Fruit fly (Drosophila melanogaster) whole organism, embryonic: ENCODE measurements around the gene CG43338.

Experiments
- Antp ChIP-seq: fragments of 200-800 bp; sonication (Bioruptor generic); optimal IDR thresholded peaks from 3 replicates; lab custom pipeline; 2016; ENCODE audit warnings: missing biosample characterization, missing genetic modification characterization
- Asciz ChIP-seq: fragments of 200-800 bp; sonication (Bioruptor generic); optimal IDR thresholded peaks from 2 replicates; lab custom pipeline; 2017; ENCODE audit warnings: missing biosample characterization, mild to moderate bottlenecking, missing genetic modification characterization, missing genetic modification reagents
- BEAF-32 ChIP-seq: fragments of 200-800 bp; sonication (Bioruptor generic); optimal IDR thresholded peaks from 3 replicates; lab custom pipeline; 2017; ENCODE audit warnings: missing biosample characterization, missing genetic modification characterization, mild to moderate bottlenecking, moderate library complexity, missing genetic modification reagents
- BtbVII ChIP-seq: fragments of 200-800 bp; sonication (Bioruptor generic); optimal IDR thresholded peaks from 3 replicates; lab custom pipeline; 2017; ENCODE audit warnings: missing biosample characterization, mild to moderate bottlenecking, missing genetic modification characterization
- CG1024 ChIP-seq: fragments of 200-800 bp; sonication (Bioruptor generic); IDR thresholded peaks from 2 replicates; pipeline ENCODE4 v1.3.6; 2022; ENCODE audit warnings: missing biosample characterization, missing genetic modification characterization
- CG10366 ChIP-seq: fragments of 200-800 bp; sonication (Bioruptor generic); IDR thresholded peaks from 2 replicates; pipeline ENCODE4 v1.3.6; 2022; ENCODE audit warnings: missing biosample characterization, missing genetic modification characterization
- CG10979 ChIP-seq: fragments of 200-800 bp; sonication (Bioruptor generic); optimal IDR thresholded peaks from 2 replicates; lab custom pipeline; 2018; ENCODE audit warnings: missing biosample characterization, mild to moderate bottlenecking, missing genetic modification characterization, moderate library complexity
- CG12219 ChIP-seq: fragments of 200-800 bp; sonication (Bioruptor generic); optimal IDR thresholded peaks from 3 replicates; lab custom pipeline; 2018; ENCODE audit warnings: missing biosample characterization, mild to moderate bottlenecking, missing genetic modification characterization
- CG12391 ChIP-seq: fragments of 200-800 bp; sonication (Bioruptor generic); optimal IDR thresholded peaks from 3 replicates; lab custom pipeline; 2018; ENCODE audit warnings: missing biosample characterization, mild to moderate bottlenecking, missing genetic modification characterization, moderate library complexity
- CG15073 ChIP-seq: fragments of 200-800 bp; sonication (Bioruptor generic); optimal IDR thresholded peaks from 2 replicates; lab custom pipeline; 2016; ENCODE audit warnings: missing biosample characterization, missing genetic modification characterization
- CG1529 ChIP-seq: fragments of 200-800 bp; sonication (Bioruptor generic); optimal IDR thresholded peaks from 3 replicates; lab custom pipeline; 2018; ENCODE audit warnings: missing biosample characterization, missing genetic modification characterization
- CG16863 ChIP-seq: fragments of 200-800 bp; sonication (Bioruptor generic); optimal IDR thresholded peaks from 3 replicates; lab custom pipeline; 2016; ENCODE audit warnings: missing biosample characterization, missing genetic modification characterization
- CG30403 ChIP-seq: fragments of 200-800 bp; sonication (Bioruptor generic); optimal IDR thresholded peaks from 3 replicates; lab custom pipeline; 2016; ENCODE audit warnings: missing biosample characterization, missing genetic modification characterization
- CG31441 ChIP-seq: fragments of 200-800 bp; sonication (Bioruptor generic); IDR thresholded peaks from 2 replicates; pipeline ENCODE4 v1.3.6; 2022; ENCODE audit warnings: missing biosample characterization, missing genetic modification characterization
- CG43689 ChIP-seq: fragments of 200-800 bp; sonication (Bioruptor generic); IDR thresholded peaks from 2 replicates; pipeline ENCODE4 v1.3.6; 2022; ENCODE audit warnings: missing biosample characterization, missing genetic modification characterization
- CG7556 ChIP-seq: fragments of 200-800 bp; sonication (Bioruptor generic); optimal IDR thresholded peaks from 2 replicates; lab custom pipeline; 2017; ENCODE audit warnings: missing biosample characterization, mild to moderate bottlenecking, missing genetic modification characterization
- CG7928 ChIP-seq: fragments of 200-800 bp; sonication (Bioruptor generic); optimal IDR thresholded peaks from 2 replicates; lab custom pipeline; 2017; ENCODE audit warnings: missing biosample characterization, mild to moderate bottlenecking, missing genetic modification characterization
- CG9609 ChIP-seq: fragments of 200-800 bp; sonication (Bioruptor generic); optimal IDR thresholded peaks from 3 replicates; lab custom pipeline; 2016; ENCODE audit warnings: missing biosample characterization, missing genetic modification characterization
- CG9876 ChIP-seq: fragments of 200-800 bp; sonication (Bioruptor generic); optimal IDR thresholded peaks from 2 replicates; lab custom pipeline; 2016; ENCODE audit warnings: missing biosample characterization, missing genetic modification characterization
- ERR ChIP-seq: fragments of 200-800 bp; sonication (Bioruptor generic); optimal IDR thresholded peaks from 2 replicates; lab custom pipeline; 2016; ENCODE audit warnings: missing biosample characterization, missing genetic modification characterization
- Elba2 ChIP-seq: fragments of 200-800 bp; sonication (Bioruptor generic); optimal IDR thresholded peaks from 3 replicates; lab custom pipeline; 2016; ENCODE audit warnings: missing biosample characterization, missing genetic modification characterization
- HLH3B ChIP-seq: fragments of 200-800 bp; sonication (Bioruptor generic); IDR thresholded peaks from 2 replicates; pipeline ENCODE4 v1.3.6; 2022; ENCODE audit warnings: missing biosample characterization, missing genetic modification characterization
- Hmr ChIP-seq: fragments of 200-800 bp; sonication (Bioruptor generic); optimal IDR thresholded peaks from 3 replicates; lab custom pipeline; 2017; ENCODE audit warnings: mild to moderate bottlenecking, missing biosample characterization, missing genetic modification reagents, missing genetic modification characterization
- Hr3 ChIP-seq: fragments of 200-800 bp; sonication (Bioruptor generic); optimal IDR thresholded peaks from 3 replicates; lab custom pipeline; 2016; ENCODE audit warnings: missing biosample characterization, missing genetic modification characterization
- Hsf ChIP-seq: fragments of 200-800 bp; sonication (Bioruptor generic); optimal IDR thresholded peaks from 3 replicates; lab custom pipeline; 2016; ENCODE audit warnings: missing biosample characterization, missing genetic modification characterization
- Lpt ChIP-seq: fragments of >200 bp; optimal IDR thresholded peaks from 2 replicates; lab custom pipeline; 2018; ENCODE audit warnings: missing biosample characterization, missing genetic modification characterization
- Mes4 ChIP-seq: fragments of 200-800 bp; sonication (Bioruptor generic); optimal IDR thresholded peaks from 2 replicates; lab custom pipeline; 2016; ENCODE audit warnings: missing biosample characterization, missing genetic modification characterization
- Optix ChIP-seq: fragments of 200-800 bp; sonication (Bioruptor generic); IDR thresholded peaks from 3 replicates; pipeline ENCODE4 v1.3.6; 2022; ENCODE audit warnings: missing biosample characterization, missing genetic modification characterization
- Ravus ChIP-seq: fragments of 200-800 bp; sonication (Bioruptor generic); IDR thresholded peaks from 2 replicates; pipeline ENCODE4 v1.3.6; 2022; ENCODE audit warnings: missing biosample characterization, missing genetic modification characterization
- Sox102F ChIP-seq: fragments of 200-800 bp; sonication (Bioruptor generic); optimal IDR thresholded peaks from 2 replicates; lab custom pipeline; 2018; ENCODE audit warnings: missing biosample characterization, mild to moderate bottlenecking, missing genetic modification characterization, moderate library complexity
- az2 ChIP-seq: fragments of 200-800 bp; sonication (Bioruptor generic); optimal IDR thresholded peaks from 3 replicates; lab custom pipeline; 2016; ENCODE audit warnings: missing biosample characterization, missing genetic modification characterization
- chn ChIP-seq: fragments of 200-800 bp; sonication (Bioruptor generic); optimal IDR thresholded peaks from 2 replicates; lab custom pipeline; 2016; ENCODE audit warnings: missing biosample characterization, missing genetic modification characterization
- dm ChIP-seq: fragments of 200-800 bp; sonication (Bioruptor generic); optimal IDR thresholded peaks from 3 replicates; lab custom pipeline; 2016; ENCODE audit warnings: missing biosample characterization, missing genetic modification characterization
- dmrt99B ChIP-seq: fragments of 200-800 bp; sonication (Bioruptor generic); optimal IDR thresholded peaks from 2 replicates; lab custom pipeline; 2018; ENCODE audit warnings: missing biosample characterization, mild to moderate bottlenecking, missing genetic modification characterization, moderate library complexity
- en ChIP-seq: fragments of 200-800 bp; sonication (Bioruptor generic); optimal IDR thresholded peaks from 2 replicates; lab custom pipeline; 2016; ENCODE audit warnings: missing biosample characterization, missing genetic modification characterization
- fd102C ChIP-seq: fragments of 200-800 bp; sonication (Bioruptor generic); optimal IDR thresholded peaks from 2 replicates; lab custom pipeline; 2018; ENCODE audit warnings: missing biosample characterization, mild to moderate bottlenecking, missing genetic modification characterization, moderate library complexity
- fd64A ChIP-seq: fragments of 200-800 bp; sonication (Bioruptor generic); optimal IDR thresholded peaks from 3 replicates; lab custom pipeline; 2018; ENCODE audit warnings: missing biosample characterization, mild to moderate bottlenecking, missing genetic modification characterization
- grau ChIP-seq: fragments of 200-800 bp; optimal IDR thresholded peaks from 3 replicates; lab custom pipeline; 2019; ENCODE audit warnings: missing biosample characterization, mild to moderate bottlenecking, missing genetic modification characterization, moderate library complexity
- ken ChIP-seq: fragments of 200-800 bp; sonication (Bioruptor generic); IDR thresholded peaks from 3 replicates; pipeline ENCODE4 v1.3.6; 2022; ENCODE audit warnings: missing biosample characterization, missing genetic modification characterization
- lola ChIP-seq, 3 experiments: fragments of >200 bp in 2 of 3; fragments of 200-800 bp in 1 of 3; sonication (Bioruptor generic) in 1 of 3; optimal IDR thresholded peaks; 2 replicates each; lab custom pipeline; 2017 to 2019; ENCODE audit warnings: missing biosample characterization in 3 of 3, missing genetic modification characterization in 3 of 3, mild to moderate bottlenecking in 1 of 3, moderate library complexity in 1 of 3
- mam ChIP-seq: fragments of 200-800 bp; sonication (Bioruptor generic); optimal IDR thresholded peaks from 3 replicates; lab custom pipeline; 2016; ENCODE audit warnings: missing biosample characterization, missing genetic modification characterization
- nmo ChIP-seq: fragments of 200-800 bp; sonication (Bioruptor generic); optimal IDR thresholded peaks from 2 replicates; lab custom pipeline; 2018; ENCODE audit warnings: missing biosample characterization, mild to moderate bottlenecking, missing genetic modification characterization, moderate library complexity
- oc ChIP-seq: fragments of 200-800 bp; sonication (Bioruptor generic); optimal IDR thresholded peaks from 2 replicates; lab custom pipeline; 2018; ENCODE audit warnings: missing biosample characterization, mild to moderate bottlenecking, missing genetic modification characterization, moderate library complexity
- pita ChIP-seq: fragments of 200-800 bp; sonication (Bioruptor generic); optimal IDR thresholded peaks from 2 replicates; lab custom pipeline; 2017; ENCODE audit warnings: missing biosample characterization, mild to moderate bottlenecking, missing genetic modification characterization
- ranshi ChIP-seq: fragments of 200-800 bp; sonication (Bioruptor generic); IDR thresholded peaks from 2 replicates; pipeline ENCODE4 v1.3.6; 2022; ENCODE audit warnings: missing biosample characterization, missing genetic modification characterization
- ro ChIP-seq: fragments of 200-800 bp; sonication (Bioruptor generic); IDR thresholded peaks from 2 replicates; pipeline ENCODE4 v1.3.6; 2022; ENCODE audit warnings: missing biosample characterization, missing genetic modification characterization
- row ChIP-seq: fragments of 200-800 bp; sonication (Bioruptor generic); IDR thresholded peaks from 3 replicates; pipeline ENCODE4 v1.3.6; 2022; ENCODE audit warnings: missing biosample characterization, missing genetic modification characterization
- schlank ChIP-seq: fragments of 200-800 bp; sonication (Bioruptor generic); optimal IDR thresholded peaks from 2 replicates; lab custom pipeline; 2018; ENCODE audit warnings: missing biosample characterization, mild to moderate bottlenecking, missing genetic modification characterization
- slp2 ChIP-seq: fragments of 200-800 bp; sonication (Bioruptor generic); optimal IDR thresholded peaks from 2 replicates; lab custom pipeline; 2016; ENCODE audit warnings: missing biosample characterization, missing genetic modification characterization
- z ChIP-seq: fragments of 200-800 bp; sonication (Bioruptor generic); IDR thresholded peaks from 3 replicates; pipeline ENCODE4 v1.3.6; 2022; ENCODE audit warnings: missing biosample characterization, missing genetic modification characterization

Gene CG43338

dm6 chr2L:18647857-18648652 is 23.0 kb downstream of the CG43338 start (continued):
- peak; percentile 18 for TF ChIP-seq fd64A (GFP tag; lab: Kevin White, UChicago)
- no peak for TF ChIP-seq ERR (GFP tag; lab: Kevin White, UChicago)
- no peak for TF ChIP-seq CG1024
- TF ChIP-seq Optix (GFP tag; lab: Robert Waterston, UW): no peak
- 0 out of 3 replicates have a peak, but pooled peaks have one; percentile 47 for TF ChIP-seq ken (GFP tag; lab: Robert Waterston, UW)
- no peak for TF ChIP-seq fd102C
- TF ChIP-seq schlank: no peak
- TF ChIP-seq az2: peak; percentile 32
- peak; percentile 47 for TF ChIP-seq CG30403
- TF ChIP-seq Asciz (GFP tag; lab: Kevin White, UChicago): no peak
- TF ChIP-seq CG10979 (tag; lab: Kevin White, UChicago): peak; percentile 52
- TF ChIP-seq CG10366 (GFP tag; lab: Robert Waterston, UW): peak; percentile 22; the same call in 1 of the 2 replicates
- peak; percentile 3 for TF ChIP-seq CG12219 (GFP tag; lab: Kevin White, UChicago)
- no peak for TF ChIP-seq CG9609 (GFP tag; lab: Kevin White, UChicago)
- TF ChIP-seq Lpt (GFP tag; lab: Kevin White, UChicago): no peak
- TF ChIP-seq row: peak; percentile 69
- peak; percentile 48; the same call in 1 of the 2 replicates for TF ChIP-seq HLH3B (GFP tag; lab: Robert Waterston, UW)
- TF ChIP-seq CG7556 (GFP tag; lab: Kevin White, UChicago): peak; percentile 32
- no peak for TF ChIP-seq Antp (GFP tag; lab: Kevin White, UChicago)
- TF ChIP-seq CG15073 (GFP tag; lab: Kevin White, UChicago): no peak
- no peak for TF ChIP-seq BEAF-32
- peak; percentile 27 for TF ChIP-seq CG1529 (GFP tag; lab: Kevin White, UChicago)
- peak; percentile 56 for TF ChIP-seq nmo (GFP tag; lab: Kevin White, UChicago)
- peak in 1 of 3 experiments; percentile 66 for TF ChIP-seq lola (GFP tag; optimal IDR thresholded peaks at IDR 0.05; lab: Kevin White, UChicago)
- TF ChIP-seq Mes4 (GFP tag; lab: Kevin White, UChicago): no peak
- no peak for TF ChIP-seq ro
- peak; percentile 12 for TF ChIP-seq CG16863 (GFP tag; lab: Kevin White, UChicago)
- TF ChIP-seq z: no peak
- TF ChIP-seq Elba2 (GFP tag; lab: Kevin White, UChicago): no peak
- TF ChIP-seq chn (GFP tag; lab: Kevin White, UChicago): no peak
- no peak for TF ChIP-seq CG9876
- TF ChIP-seq CG43689: no peak
- peak; percentile 69 for TF ChIP-seq Sox102F (GFP tag; lab: Kevin White, UChicago)
- TF ChIP-seq BtbVII (GFP tag; lab: Kevin White, UChicago): no peak
- no peak for TF ChIP-seq CG7928 (GFP tag; lab: Kevin White, UChicago)
- peak; percentile 18 for TF ChIP-seq dmrt99B (tag; lab: Kevin White, UChicago)
- TF ChIP-seq dm (GFP tag; lab: Kevin White, UChicago): peak; percentile 16
- peak; percentile 36 for TF ChIP-seq Hsf
- TF ChIP-seq Hr3 (GFP tag; lab: Kevin White, UChicago): peak; percentile 23
- no peak for TF ChIP-seq slp2
- TF ChIP-seq CG12391 (tag; lab: Kevin White, UChicago): peak; percentile 57
- peak; percentile 20 for TF ChIP-seq oc (tag; lab: Kevin White, UChicago)
- TF ChIP-seq mam (GFP tag; lab: Kevin White, UChicago): no peak
- TF ChIP-seq en: peak; percentile 36
- TF ChIP-seq ranshi (GFP tag; lab: Robert Waterston, UW): 0 out of 2 replicates have a peak, but pooled peaks have one; percentile 19
- TF ChIP-seq Ravus (GFP tag; lab: Robert Waterston, UW): no peak
- TF ChIP-seq pita (GFP tag; lab: Kevin White, UChicago): no peak
- peak; percentile 93 for TF ChIP-seq grau (tag; lab: Kevin White, UChicago)
- TF ChIP-seq CG31441 (GFP tag; lab: Robert Waterston, UW): no peak
- peak; percentile 7 for TF ChIP-seq Hmr
